Fruit fly (Drosophila melanogaster): ENCODE data around the gene Idgf1.

Idgf1 gene

DNA sequence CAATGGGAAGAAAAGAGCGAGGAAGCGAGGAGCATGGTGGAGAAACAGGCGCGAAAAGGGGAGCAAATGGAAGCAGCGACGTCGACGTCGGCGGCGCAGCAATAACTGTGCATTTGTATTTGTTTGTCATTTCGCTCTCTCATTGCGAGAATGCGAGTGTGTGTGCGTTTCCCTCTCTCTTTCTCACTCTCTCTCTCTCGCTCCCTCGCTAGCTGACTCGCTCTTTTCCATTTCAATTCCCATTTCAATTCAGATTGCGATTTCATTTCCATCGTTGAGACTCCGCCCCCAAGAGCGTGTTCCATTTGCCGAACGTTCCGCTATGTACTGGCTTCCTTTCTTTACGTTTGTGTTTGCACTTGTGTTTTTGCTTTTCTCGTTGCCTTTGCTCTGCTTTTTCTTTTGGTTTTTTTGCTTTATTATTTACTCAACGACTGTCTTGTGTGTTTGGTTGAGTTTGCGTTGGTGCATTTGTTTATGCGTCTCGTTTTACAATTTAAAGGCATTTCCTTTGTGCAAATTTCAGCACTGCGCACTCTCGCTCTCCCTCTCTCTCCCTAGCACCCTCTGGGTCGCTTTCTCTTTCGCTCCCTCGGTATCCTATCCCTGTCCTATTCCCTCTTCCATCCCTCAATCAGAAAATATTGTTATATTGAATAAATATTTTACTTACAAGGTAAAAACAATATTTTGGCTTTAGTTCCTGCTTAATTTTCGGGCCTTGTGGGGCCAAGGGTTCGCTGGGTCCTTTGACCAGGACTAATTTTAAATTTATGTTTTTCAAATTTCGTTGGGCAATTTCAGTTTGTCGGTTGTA lies 22.2 kb upstream of the Idgf1 start (continued):
- TF ChIP-seq sna (GFP tag; IDR thresholded peaks at IDR 0.05; ENCODE audit: partially characterized antibody) (no peak), Hr51 (GFP tag; optimal IDR thresholded peaks at IDR 0.05) (no peak), crol (GFP tag; IDR thresholded peaks at IDR 0.05) (peak; percentile 64), Sox102F (GFP tag; optimal IDR thresholded peaks at IDR 0.05) (no peak), CG6854 (GFP tag; optimal IDR thresholded peaks at IDR 0.05) (no peak), CG30020 (tag; optimal IDR thresholded peaks at IDR 0.05) (no peak), pan (optimal IDR thresholded peaks at IDR 0.05) (no peak), pan (GFP tag; optimal IDR thresholded peaks at IDR 0.05 in 1 of 2, IDR thresholded peaks at IDR 0.05 in 1 of 2) (no peak), CG14014 (GFP tag; IDR thresholded peaks at IDR 0.05) (no peak), CG17612 (GFP tag; IDR thresholded peaks at IDR 0.05) (no peak), CG2116 (GFP tag; optimal IDR thresholded peaks at IDR 0.05) (no peak), gsb (GFP tag; IDR thresholded peaks at IDR 0.05) (no peak), CG32532 (GFP tag; IDR thresholded peaks at IDR 0.05) (no peak), unpg (GFP tag; optimal IDR thresholded peaks at IDR 0.05) (no peak), gt (GFP tag; IDR thresholded peaks at IDR 0.05) (no peak), CG8290 (GFP tag; optimal IDR thresholded peaks at IDR 0.05) (no peak), CG8290 (tag; optimal IDR thresholded peaks at IDR 0.05) (peak in 1 of 2 experiments; percentile 36), Fer3 (tag; optimal IDR thresholded peaks at IDR 0.05) (no peak), trem (tag; optimal IDR thresholded peaks at IDR 0.05) (no peak), mam (GFP tag; optimal IDR thresholded peaks at IDR 0.05) (no peak), Meics (GFP tag; optimal IDR thresholded peaks at IDR 0.05) (no peak), CG4282 (GFP tag; optimal IDR thresholded peaks at IDR 0.05) (no peak), zf30C (GFP tag; optimal IDR thresholded peaks at IDR 0.05) (no peak), ap (GFP tag; IDR thresholded peaks at IDR 0.05) (no peak), CG4820 (GFP tag; optimal IDR thresholded peaks at IDR 0.05) (no peak), Eip74EF (GFP tag; optimal IDR thresholded peaks at IDR 0.05) (no peak), CG16779 (GFP tag; IDR thresholded peaks at IDR 0.05) (no peak), da (GFP tag; optimal IDR thresholded peaks at IDR 0.05) (no peak), CG8944 (GFP tag; optimal IDR thresholded peaks at IDR 0.05) (no peak), nau (GFP tag; optimal IDR thresholded peaks at IDR 0.05) (no peak), CG11093 (GFP tag; IDR thresholded peaks at IDR 0.05) (no peak), disco-r (GFP tag; optimal IDR thresholded peaks at IDR 0.05) (no peak), pfk (GFP tag; optimal IDR thresholded peaks at IDR 0.05) (peak; percentile 98), CG1602 (GFP tag; optimal IDR thresholded peaks at IDR 0.05) (no peak), mld (GFP tag; IDR thresholded peaks at IDR 0.05; ENCODE audit: partially characterized antibody) (no peak), CG3726 (GFP tag; IDR thresholded peaks at IDR 0.05) (no peak), CG13123 (GFP tag; optimal IDR thresholded peaks at IDR 0.05) (no peak), chinmo (GFP tag; IDR thresholded peaks at IDR 0.05; ENCODE audit: partially characterized antibody) (peak; percentile 78; the same call in 2 of the 4 replicates), tna (GFP tag; IDR thresholded peaks at IDR 0.05; ENCODE audit: partially characterized antibody) (no peak), esg (GFP tag; conservative IDR thresholded peaks at IDR 0.05) (no peak), Mrtf (GFP tag; IDR thresholded peaks at IDR 0.05) (no peak), CG18619 (GFP tag; optimal IDR thresholded peaks at IDR 0.05) (no peak), CG18476 (GFP tag; optimal IDR thresholded peaks at IDR 0.05) (no peak), grau (tag; optimal IDR thresholded peaks at IDR 0.05) (no peak), Deaf1 (tag; optimal IDR thresholded peaks at IDR 0.05) (peak; percentile 86), D19A (tag; optimal IDR thresholded peaks at IDR 0.05) (no peak), ro (GFP tag; IDR thresholded peaks at IDR 0.05) (no peak), Dref (GFP tag; IDR thresholded peaks at IDR 0.05) (no peak), CG5245 (GFP tag; optimal IDR thresholded peaks at IDR 0.05) (no peak), CG12659 (GFP tag; optimal IDR thresholded peaks at IDR 0.05) (no peak)
